Fruit fly (Drosophila melanogaster) whole organism, embryonic: ENCODE measurements around the gene Pss.

Experiments
- Antp ChIP-seq: fragments of 200-800 bp; sonication (Bioruptor generic); optimal IDR thresholded peaks from 3 replicates; lab custom pipeline; 2016; ENCODE audit warnings: missing biosample characterization, missing genetic modification characterization
- CG10147 ChIP-seq: fragments of 200-800 bp; sonication (Bioruptor generic); optimal IDR thresholded peaks from 2 replicates; lab custom pipeline; 2019; ENCODE audit warnings: missing biosample characterization, mild to moderate bottlenecking, missing genetic modification characterization, moderate library complexity
- CG10654 ChIP-seq: fragments of 200-800 bp; sonication (Bioruptor generic); optimal IDR thresholded peaks from 2 replicates; lab custom pipeline; 2016; ENCODE audit warnings: missing biosample characterization, missing genetic modification characterization
- CG12391 ChIP-seq: fragments of 200-800 bp; sonication (Bioruptor generic); optimal IDR thresholded peaks from 3 replicates; lab custom pipeline; 2018; ENCODE audit warnings: missing biosample characterization, mild to moderate bottlenecking, missing genetic modification characterization, moderate library complexity
- CG12942 ChIP-seq: fragments of 200-800 bp; sonication (Bioruptor generic); optimal IDR thresholded peaks from 3 replicates; lab custom pipeline; 2016; ENCODE audit warnings: missing biosample characterization, missing genetic modification characterization
- CG14441 ChIP-seq: fragments of 200-800 bp; sonication (Bioruptor generic); IDR thresholded peaks from 2 replicates; pipeline ENCODE4 v1.3.6; 2022; ENCODE audit warnings: missing biosample characterization, missing genetic modification characterization
- CG18262 ChIP-seq: fragments of 200-800 bp; optimal IDR thresholded peaks from 3 replicates; lab custom pipeline; 2019; ENCODE audit warnings: missing biosample characterization, mild to moderate bottlenecking, missing genetic modification characterization, moderate library complexity
- CG33213 ChIP-seq: fragments of 200-800 bp; sonication (Bioruptor generic); optimal IDR thresholded peaks from 3 replicates; lab custom pipeline; 2016; ENCODE audit warnings: missing biosample characterization, missing genetic modification characterization
- CG34422 ChIP-seq: fragments of 200-800 bp; sonication (Bioruptor generic); IDR thresholded peaks from 3 replicates; pipeline ENCODE4 v1.3.6; 2022; ENCODE audit warnings: missing biosample characterization, missing genetic modification characterization
- CG3726 ChIP-seq: fragments of 200-800 bp; sonication (Bioruptor generic); IDR thresholded peaks from 3 replicates; pipeline ENCODE4, ENCODE4 v1.3.6; 2022; ENCODE audit warnings: missing biosample characterization, missing genetic modification characterization
- CG5953 ChIP-seq: fragments of 200-800 bp; sonication (Bioruptor generic); IDR thresholded peaks from 2 replicates; pipeline ENCODE4 v1.3.6; 2022; ENCODE audit warnings: missing biosample characterization, missing genetic modification characterization
- CG6683 ChIP-seq: fragments of 200-800 bp; sonication (Bioruptor generic); optimal IDR thresholded peaks from 2 replicates; lab custom pipeline; 2017; ENCODE audit warnings: missing biosample characterization, mild to moderate bottlenecking, missing genetic modification characterization, missing genetic modification reagents
- CG6689 ChIP-seq: fragments of 200-800 bp; sonication (Bioruptor generic); IDR thresholded peaks from 2 replicates; pipeline ENCODE4 v1.3.6; 2022; ENCODE audit warnings: missing biosample characterization, missing genetic modification characterization
- CG6854 ChIP-seq: fragments of 200-800 bp; sonication (Bioruptor generic); optimal IDR thresholded peaks from 3 replicates; lab custom pipeline; 2017; ENCODE audit warnings: missing biosample characterization, mild to moderate bottlenecking, missing genetic modification characterization
- Chrac-16 ChIP-seq: fragments of 200-800 bp; sonication (Bioruptor generic); optimal IDR thresholded peaks from 3 replicates; lab custom pipeline; 2016; ENCODE audit warnings: missing biosample characterization, missing genetic modification characterization
- CoRest ChIP-seq: fragments of 200-800 bp; sonication (Bioruptor generic); optimal IDR thresholded peaks from 3 replicates; lab custom pipeline; 2018; ENCODE audit warnings: missing biosample characterization, mild to moderate bottlenecking, missing genetic modification characterization, moderate library complexity
- Elba2 ChIP-seq: fragments of 200-800 bp; sonication (Bioruptor generic); optimal IDR thresholded peaks from 3 replicates; lab custom pipeline; 2016; ENCODE audit warnings: missing biosample characterization, missing genetic modification characterization
- HLH3B ChIP-seq: fragments of 200-800 bp; sonication (Bioruptor generic); IDR thresholded peaks from 2 replicates; pipeline ENCODE4 v1.3.6; 2022; ENCODE audit warnings: missing biosample characterization, missing genetic modification characterization
- Hr39 ChIP-seq: fragments of >200 bp; optimal IDR thresholded peaks from 2 replicates; lab custom pipeline; 2017
- Hr78 ChIP-seq, 2 experiments: fragments of 200-800 bp in 1 of 2; fragments of >200 bp in 1 of 2; sonication (Bioruptor generic) in 1 of 2; optimal IDR thresholded peaks; 2 replicates each; lab custom pipeline; 2017 to 2019; ENCODE audit warnings: missing biosample characterization in 2 of 2, missing genetic modification characterization in 2 of 2, mild to moderate bottlenecking in 1 of 2, moderate library complexity in 1 of 2
- Kr ChIP-seq: fragments of 200-800 bp; sonication (Bioruptor generic); optimal IDR thresholded peaks from 2 replicates; lab custom pipeline; 2017; ENCODE audit warnings: missing biosample characterization, mild to moderate bottlenecking, missing genetic modification characterization
- Lpt ChIP-seq: fragments of >200 bp; optimal IDR thresholded peaks from 2 replicates; lab custom pipeline; 2018; ENCODE audit warnings: missing biosample characterization, missing genetic modification characterization
- NC2α ChIP-seq: fragments of 200-800 bp; sonication (Bioruptor generic); optimal IDR thresholded peaks from 2 replicates; lab custom pipeline; 2016; ENCODE audit warnings: missing biosample characterization, missing genetic modification characterization
- Ptx1 ChIP-seq: fragments of 200-800 bp; sonication (Bioruptor generic); IDR thresholded peaks from 2 replicates; pipeline ENCODE4 v1.3.6; 2022; ENCODE audit warnings: missing biosample characterization, missing genetic modification characterization
- Ravus ChIP-seq: fragments of 200-800 bp; sonication (Bioruptor generic); IDR thresholded peaks from 2 replicates; pipeline ENCODE4 v1.3.6; 2022; ENCODE audit warnings: missing biosample characterization, missing genetic modification characterization
- Rx ChIP-seq: fragments of 200-800 bp; sonication (Bioruptor generic); IDR thresholded peaks from 2 replicates; pipeline ENCODE4 v1.3.6; 2022; ENCODE audit warnings: missing biosample characterization, missing genetic modification characterization
- Sox100B ChIP-seq: fragments of 200-800 bp; sonication (Bioruptor generic); optimal IDR thresholded peaks from 3 replicates; lab custom pipeline; 2018; ENCODE audit warnings: missing biosample characterization, mild to moderate bottlenecking, missing genetic modification characterization
- Ssrp ChIP-seq: fragments of 200-800 bp; sonication (Bioruptor generic); optimal IDR thresholded peaks from 2 replicates; lab custom pipeline; 2018; ENCODE audit warnings: missing biosample characterization, mild to moderate bottlenecking, missing genetic modification characterization, moderate library complexity
- Taf1 ChIP-seq: fragments of 200-800 bp; sonication (Bioruptor generic); IDR thresholded peaks from 2 replicates; pipeline ENCODE4 v1.3.6; 2022; ENCODE audit warnings: missing biosample characterization, missing genetic modification characterization
- br ChIP-seq: fragments of >200 bp; optimal IDR thresholded peaks from 2 replicates; lab custom pipeline; 2017
- cato ChIP-seq: fragments of 200-800 bp; sonication (Bioruptor generic); optimal IDR thresholded peaks from 2 replicates; lab custom pipeline; 2016; ENCODE audit warnings: missing biosample characterization, missing genetic modification characterization, borderline replicate concordance
- chn ChIP-seq: fragments of 200-800 bp; sonication (Bioruptor generic); optimal IDR thresholded peaks from 2 replicates; lab custom pipeline; 2016; ENCODE audit warnings: missing biosample characterization, missing genetic modification characterization
- ems ChIP-seq: fragments of 200-800 bp; sonication (Bioruptor generic); optimal IDR thresholded peaks from 3 replicates; lab custom pipeline; 2016; ENCODE audit warnings: missing biosample characterization, missing genetic modification characterization
- ewg ChIP-seq: fragments of 200-800 bp; sonication (Bioruptor generic); optimal IDR thresholded peaks from 3 replicates; lab custom pipeline; 2017; ENCODE audit warnings: mild to moderate bottlenecking, missing biosample characterization, missing genetic modification reagents, missing genetic modification characterization
- fd64A ChIP-seq: fragments of 200-800 bp; sonication (Bioruptor generic); optimal IDR thresholded peaks from 3 replicates; lab custom pipeline; 2018; ENCODE audit warnings: missing biosample characterization, mild to moderate bottlenecking, missing genetic modification characterization
- fd96Cb ChIP-seq: fragments of 200-800 bp; sonication (Bioruptor generic); optimal IDR thresholded peaks from 2 replicates; lab custom pipeline; 2018; ENCODE audit warnings: missing biosample characterization, mild to moderate bottlenecking, missing genetic modification characterization, moderate library complexity
- gfzf ChIP-seq: fragments of 200-800 bp; sonication (Bioruptor generic); optimal IDR thresholded peaks from 2 replicates; lab custom pipeline; 2016; ENCODE audit warnings: missing biosample characterization, mild to moderate bottlenecking, missing genetic modification characterization, moderate library complexity
- jigr1 ChIP-seq: fragments of 200-800 bp; sonication (Bioruptor generic); IDR thresholded peaks from 3 replicates; pipeline ENCODE4 v1.3.6; 2022; ENCODE audit warnings: missing biosample characterization, missing genetic modification characterization
- lilli ChIP-seq: fragments of 200-800 bp; sonication (Bioruptor generic); optimal IDR thresholded peaks from 3 replicates; lab custom pipeline; 2016; ENCODE audit warnings: missing biosample characterization, missing genetic modification characterization
- onecut ChIP-seq: fragments of 200-800 bp; sonication (Bioruptor generic); IDR thresholded peaks from 2 replicates; pipeline ENCODE4 v1.3.6; 2022; ENCODE audit warnings: missing biosample characterization, missing genetic modification characterization
- pita ChIP-seq: fragments of 200-800 bp; sonication (Bioruptor generic); optimal IDR thresholded peaks from 2 replicates; lab custom pipeline; 2017; ENCODE audit warnings: missing biosample characterization, mild to moderate bottlenecking, missing genetic modification characterization
- psq ChIP-seq: fragments of 200-800 bp; sonication (Bioruptor generic); optimal IDR thresholded peaks from 2 replicates; lab custom pipeline; 2017; ENCODE audit warnings: missing biosample characterization, missing genetic modification characterization
- scrt ChIP-seq: fragments of 200-800 bp; sonication (Bioruptor generic); optimal IDR thresholded peaks from 2 replicates; lab custom pipeline; 2018; ENCODE audit warnings: missing biosample characterization, mild to moderate bottlenecking, missing genetic modification characterization, moderate library complexity
- shn ChIP-seq: fragments of 200-800 bp; sonication (Bioruptor generic); optimal IDR thresholded peaks from 3 replicates; lab custom pipeline; 2016; ENCODE audit warnings: missing biosample characterization, missing genetic modification characterization
- slbo ChIP-seq: fragments of 200-800 bp; sonication (Bioruptor generic); IDR thresholded peaks from 2 replicates; pipeline ENCODE4 v1.3.6; 2022; ENCODE audit warnings: missing biosample characterization, missing genetic modification characterization
- vvl ChIP-seq: fragments of 200-800 bp; sonication (Bioruptor generic); IDR thresholded peaks from 2 replicates; pipeline ENCODE4 v1.3.6; 2022; ENCODE audit warnings: missing biosample characterization, missing genetic modification characterization
- zf30C ChIP-seq: fragments of 200-800 bp; sonication (Bioruptor generic); optimal IDR thresholded peaks from 3 replicates; lab custom pipeline; 2018; ENCODE audit warnings: missing biosample characterization, mild to moderate bottlenecking, missing genetic modification characterization

Gene Pss

dm6 chr3L:20493417-20494261 is 32.3 kb downstream of the Pss start (continued):
- peak; percentile 45 for TF ChIP-seq CG12942
- TF ChIP-seq slbo (GFP tag; lab: Robert Waterston, UW), result peak; percentile 83
- peak; percentile 56; the same call in 1 of the 2 replicates for TF ChIP-seq Taf1
- TF ChIP-seq CG10654 (GFP tag; lab: Kevin White, UChicago), result peak; percentile 45
- TF ChIP-seq shn (GFP tag; lab: Kevin White, UChicago), result peak; percentile 36
- no peak for TF ChIP-seq Ravus
- TF ChIP-seq CG6689 (GFP tag; lab: Robert Waterston, UW), result peak; percentile 81
- TF ChIP-seq CG34422 (GFP tag; lab: Robert Waterston, UW), result peak; percentile 85; the same call in 2 of the 3 replicates
- peak; percentile 87 for TF ChIP-seq Ptx1 (GFP tag; lab: Robert Waterston, UW)
- peak; percentile 77 for TF ChIP-seq CG18262 (tag; lab: Kevin White, UChicago)
- TF ChIP-seq CG12391 (tag; lab: Kevin White, UChicago), result peak; percentile 77
- peak; percentile 39 for TF ChIP-seq psq (GFP tag; lab: Kevin White, UChicago)
- peak; percentile 54 for TF ChIP-seq CG6854
- TF ChIP-seq CG14441, result peak; percentile 78
- TF ChIP-seq vvl (GFP tag; lab: Robert Waterston, UW), result peak; percentile 90
- peak; percentile 20 for TF ChIP-seq ems (GFP tag; lab: Kevin White, UChicago)
- no peak for TF ChIP-seq Rx (GFP tag; lab: Robert Waterston, UW)
- no peak for TF ChIP-seq pita (GFP tag; lab: Kevin White, UChicago)
- peak; percentile 58 for TF ChIP-seq fd64A (GFP tag; lab: Kevin White, UChicago)
- peak; percentile 76 for TF ChIP-seq CG10147
- peak; percentile 37 for TF ChIP-seq CG6683 (GFP tag; lab: Kevin White, UChicago)
- no peak for TF ChIP-seq Elba2 (GFP tag; lab: Kevin White, UChicago)
- no peak for TF ChIP-seq gfzf (GFP tag; lab: Kevin White, UChicago)
- TF ChIP-seq Chrac-16 (GFP tag; lab: Kevin White, UChicago), result peak; percentile 70
- peak; percentile 64 for TF ChIP-seq scrt (GFP tag; lab: Kevin White, UChicago)
- no peak for TF ChIP-seq Hr39 (lab: Kevin White, UChicago)
- TF ChIP-seq CoRest (tag; lab: Kevin White, UChicago), result peak; percentile 73
- TF ChIP-seq CG33213 (GFP tag; lab: Kevin White, UChicago), result peak; percentile 4
- peak; percentile 15 for TF ChIP-seq ewg (GFP tag; lab: Kevin White, UChicago)
- TF ChIP-seq Antp (GFP tag; lab: Kevin White, UChicago), result no peak
- peak; percentile 58 for TF ChIP-seq Sox100B
- TF ChIP-seq HLH3B (GFP tag; lab: Robert Waterston, UW), result peak; percentile 81
- peak in 1 of 2 experiments; percentile 44 for TF ChIP-seq Hr78 (GFP tag; optimal IDR thresholded peaks at IDR 0.05; lab: Kevin White, UChicago)
- TF ChIP-seq NC2α, result no peak
- no peak for TF ChIP-seq br (lab: Kevin White, UChicago)
- TF ChIP-seq Ssrp (tag; lab: Kevin White, UChicago), result peak; percentile 56
- peak; percentile 53; the same call in 2 of the 3 replicates for TF ChIP-seq jigr1 (GFP tag; lab: Robert Waterston, UW)
- TF ChIP-seq lilli (GFP tag; lab: Kevin White, UChicago), result peak; percentile 80
- TF ChIP-seq CG5953 (GFP tag; lab: Robert Waterston, UW), result peak; percentile 36; the same call in 1 of the 2 replicates
- no peak for TF ChIP-seq Lpt (GFP tag; lab: Kevin White, UChicago)
- no peak for TF ChIP-seq CG3726
- no peak for TF ChIP-seq Kr (GFP tag; lab: Kevin White, UChicago)
- TF ChIP-seq fd96Cb (tag; lab: Kevin White, UChicago), result peak; percentile 73
- no peak for TF ChIP-seq zf30C
- peak; percentile 43 for TF ChIP-seq onecut (GFP tag; lab: Robert Waterston, UW)
- no peak for TF ChIP-seq chn (GFP tag; lab: Kevin White, UChicago)
- peak; percentile 11 for TF ChIP-seq cato (GFP tag; lab: Kevin White, UChicago)
- TF ChIP-seq, all 482 proteins: peak for 304
